Worm (Caenorhabditis elegans): ENCODE measurements around the gene K05F1.9.

K05F1.9 gene

DNA sequence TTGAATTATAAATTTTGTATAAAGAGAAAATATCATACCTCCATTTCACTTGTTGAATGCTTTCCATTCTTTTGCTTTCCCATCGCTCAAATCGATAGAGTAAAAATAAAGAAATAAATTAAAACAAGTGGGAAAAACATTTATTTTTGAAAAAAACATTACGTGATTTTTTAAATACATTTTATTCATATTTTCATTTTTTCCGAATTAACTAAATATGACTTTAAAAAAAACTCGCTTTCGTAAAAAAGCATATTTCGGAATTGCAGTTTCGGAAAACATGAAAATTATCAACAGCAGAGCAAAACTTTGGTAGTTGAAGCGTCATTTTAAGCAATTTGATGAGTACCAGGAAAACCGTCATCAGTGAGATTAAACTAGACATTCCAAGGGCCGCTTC, 1.4 kb downstream of the K05F1.9 start, which contains the start of gene K05F1.8:
Gene K05F1.8, minus strand, starts transcription at position 101 of the 400 bp plus-strand sequence.
- TF ChIP-seq M03D4.4 (tag; optimal IDR thresholded peaks at IDR 0.05) (no peak), ceh-39 (tag; optimal IDR thresholded peaks at IDR 0.05) (no peak), nhr-12 (tag; optimal IDR thresholded peaks at IDR 0.05) (no peak), mab-5 (tag; optimal IDR thresholded peaks at IDR 0.05) (no peak), unc-120 (tag; optimal IDR thresholded peaks at IDR 0.05; ENCODE audit: poor library complexity, severe bottlenecking) (no peak), pha-4 (tag; optimal IDR thresholded peaks at IDR 0.05) (no peak)

ce11 chrII:5797348-5797977, 3.5 kb downstream of the K05F1.9 start, which contains the start of the genes msp-63 and msp-142:
TSS of gene msp-63 (minus strand) at chrII:5797448.
TSS of gene msp-142 (plus strand) at chrII:5797927.
- TF ChIP-seq mls-2 (tag; optimal IDR thresholded peaks at IDR 0.05) = no peak
- no peak for TF ChIP-seq unc-39 (tag; optimal IDR thresholded peaks at IDR 0.05)
- no peak for TF ChIP-seq ztf-11 (tag; optimal IDR thresholded peaks at IDR 0.05)
- no peak for TF ChIP-seq mab-5 (tag; optimal IDR thresholded peaks at IDR 0.05)
- no peak for TF ChIP-seq tbx-8 (GFP tag; optimal IDR thresholded peaks at IDR 0.05)
- TF ChIP-seq mep-1 (tag; optimal IDR thresholded peaks at IDR 0.05) = no peak
- no peak for TF ChIP-seq elt-3 (tag; optimal IDR thresholded peaks at IDR 0.05)
- no peak for TF ChIP-seq zip-8 (tag; optimal IDR thresholded peaks at IDR 0.05)
- no peak for TF ChIP-seq ceh-83 (GFP tag; optimal IDR thresholded peaks at IDR 0.05)
- TF ChIP-seq lin-32 (GFP tag; optimal IDR thresholded peaks at IDR 0.05) = no peak
- TF ChIP-seq flh-1 (GFP tag; optimal IDR thresholded peaks at IDR 0.05) = no peak
- no peak for TF ChIP-seq unc-120 (tag; optimal IDR thresholded peaks at IDR 0.05; ENCODE audit: poor library complexity, severe bottlenecking)

DNA sequence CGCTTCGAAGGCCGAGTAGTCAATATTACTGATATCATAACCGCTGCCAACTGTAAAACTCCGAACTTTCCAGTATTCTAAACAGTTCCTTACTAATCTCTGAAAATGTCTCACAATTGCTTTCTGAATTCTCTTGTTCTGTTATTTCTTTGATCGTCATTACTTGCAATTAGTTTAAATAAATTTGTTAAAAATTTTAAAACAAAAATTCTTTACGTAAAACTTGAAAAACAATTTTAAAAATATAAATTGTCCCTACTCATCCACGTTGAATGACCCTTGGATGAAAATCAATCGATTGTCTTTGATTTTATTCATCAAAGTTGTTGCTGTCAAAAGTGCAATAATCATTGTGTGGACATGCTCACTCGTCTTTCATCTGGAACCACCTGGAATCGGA, 6.8 kb downstream of the K05F1.9 start, which contains the start of gene acdh-8:
Gene acdh-8, plus strand, starts transcription at position 301 of the 400 bp plus-strand sequence.
- TF ChIP-seq mep-1 (tag; optimal IDR thresholded peaks at IDR 0.05) = no peak
- no peak for TF ChIP-seq ceh-39 (tag; optimal IDR thresholded peaks at IDR 0.05)
- no peak for TF ChIP-seq nhr-237 (tag; optimal IDR thresholded peaks at IDR 0.05)
- no peak for TF ChIP-seq ces-1 (GFP tag; optimal IDR thresholded peaks at IDR 0.05)
- no peak for TF ChIP-seq nhr-12 (tag; optimal IDR thresholded peaks at IDR 0.05)
- TF ChIP-seq hlh-1 (tag; optimal IDR thresholded peaks at IDR 0.05) = no peak
- TF ChIP-seq elt-3 (tag; optimal IDR thresholded peaks at IDR 0.05) = no peak
- no peak for TF ChIP-seq sptf-1 (tag; optimal IDR thresholded peaks at IDR 0.05)
- TF ChIP-seq ztf-11 (tag; optimal IDR thresholded peaks at IDR 0.05) = no peak
- no peak for TF ChIP-seq bed-3 (GFP tag; optimal IDR thresholded peaks at IDR 0.05)
- TF ChIP-seq zip-8 (tag; optimal IDR thresholded peaks at IDR 0.05) = no peak
- TF ChIP-seq mab-5 (tag; optimal IDR thresholded peaks at IDR 0.05) = no peak
- TF ChIP-seq sem-2 (GFP tag; optimal IDR thresholded peaks at IDR 0.05) = no peak
- no peak for TF ChIP-seq lin-32 (GFP tag; optimal IDR thresholded peaks at IDR 0.05)
- no peak for TF ChIP-seq ceh-83 (GFP tag; optimal IDR thresholded peaks at IDR 0.05)
- TF ChIP-seq ceh-43 (GFP tag; optimal IDR thresholded peaks at IDR 0.05) = no peak
- TF ChIP-seq tbx-8 (GFP tag; optimal IDR thresholded peaks at IDR 0.05) = no peak
- no peak for TF ChIP-seq unc-39 (tag; optimal IDR thresholded peaks at IDR 0.05)

- TF ChIP-seq cnd-1 (tag; optimal IDR thresholded peaks at IDR 0.05) (no peak), lin-13 (tag; optimal IDR thresholded peaks at IDR 0.05) (no peak), ceh-39 (tag; optimal IDR thresholded peaks at IDR 0.05) (no peak), nhr-76 (tag; optimal IDR thresholded peaks at IDR 0.05) (no peak), lsy-2 (tag; optimal IDR thresholded peaks at IDR 0.05) (no peak), ceh-43 (GFP tag; optimal IDR thresholded peaks at IDR 0.05) (no peak), sem-2 (GFP tag; optimal IDR thresholded peaks at IDR 0.05) (no peak), nhr-12 (tag; optimal IDR thresholded peaks at IDR 0.05) (no peak), zip-8 (tag; optimal IDR thresholded peaks at IDR 0.05) (no peak), ces-1 (GFP tag; optimal IDR thresholded peaks at IDR 0.05) (no peak), ham-2 (GFP tag; optimal IDR thresholded peaks at IDR 0.05) (no peak), pha-4 (tag; optimal IDR thresholded peaks at IDR 0.05) (no peak), nhr-237 (tag; optimal IDR thresholded peaks at IDR 0.05) (no peak), sptf-1 (tag; optimal IDR thresholded peaks at IDR 0.05) (no peak), nhr-2 (tag; optimal IDR thresholded peaks at IDR 0.05) (no peak)
Observed at ce11 chrII:5792490-5792889, 8.5 kb downstream of the K05F1.9 start, which contains the start of gene K05F1.14. TSS of gene K05F1.14 (minus strand) at chrII:5792590.

DNA sequence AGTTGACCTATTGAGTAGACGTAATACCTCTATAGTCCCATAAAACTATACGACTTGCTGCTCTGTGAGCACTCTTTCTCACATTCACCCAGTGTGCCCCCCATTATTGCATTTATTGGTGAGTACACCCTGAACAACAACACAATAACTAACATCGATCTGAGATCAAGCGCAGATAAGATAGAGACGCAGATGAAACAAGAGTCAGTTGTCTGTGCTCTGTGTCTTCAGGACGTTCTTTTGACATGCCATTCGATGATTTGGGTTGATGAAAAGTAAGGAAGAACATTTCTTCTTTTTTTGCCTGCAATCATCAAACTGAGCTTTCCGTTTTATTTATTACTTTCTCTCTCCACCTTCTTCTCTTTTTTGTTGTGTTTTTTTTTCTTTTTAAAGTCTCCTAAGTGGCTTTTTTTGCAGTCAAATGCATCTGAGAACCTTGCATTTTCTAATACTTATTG, 10.6 kb downstream of the K05F1.9 start, which contains the start of gene lect-2:
Gene lect-2, plus strand, starts transcription at position 411 of the 461 bp plus-strand sequence.
- TF ChIP-seq unc-62 (GFP tag; optimal IDR thresholded peaks at IDR 0.05) (peak; percentile 28), zip-8 (tag; optimal IDR thresholded peaks at IDR 0.05) (no peak), bed-3 (GFP tag; optimal IDR thresholded peaks at IDR 0.05) (no peak), mab-5 (tag; optimal IDR thresholded peaks at IDR 0.05) (no peak), unc-120 (tag; optimal IDR thresholded peaks at IDR 0.05; ENCODE audit: poor library complexity, severe bottlenecking) (peak; percentile 6), sptf-1 (tag; optimal IDR thresholded peaks at IDR 0.05) (no peak), snpc-4 (tag; optimal IDR thresholded peaks at IDR 0.05) (no peak), elt-1 (tag; optimal IDR thresholded peaks at IDR 0.05; ENCODE audit: borderline replicate concordance, insufficient read depth) (peak; percentile 84), ceh-39 (tag; optimal IDR thresholded peaks at IDR 0.05) (no peak), ham-2 (GFP tag; optimal IDR thresholded peaks at IDR 0.05) (no peak), unc-39 (tag; optimal IDR thresholded peaks at IDR 0.05) (no peak), pha-4 (tag; optimal IDR thresholded peaks at IDR 0.05) (no peak), hlh-1 (tag; optimal IDR thresholded peaks at IDR 0.05) (peak; percentile 94), nhr-2 (tag; optimal IDR thresholded peaks at IDR 0.05) (peak; percentile 35)
